Worm (Caenorhabditis elegans) whole organism, L1 larva: ENCODE results near the gene lgc-45.

Source experiments
- ama-1 ChIP-seq: fragments of 150-350 bp; optimal IDR thresholded peaks from 2 replicates; lab custom pipeline; 2014
- egl-27 ChIP-seq, 2 experiments: fragments of 150-350 bp in 1 of 2; sonication (generic microtip); optimal IDR thresholded peaks; 3 replicates each; lab custom pipeline; 2017 to 2018; ENCODE audit warnings: missing biosample characterization in 2 of 2, missing genetic modification characterization in 2 of 2, missing genetic modification reagents in 2 of 2
- hpl-2 ChIP-seq: fragments of 150-350 bp; optimal IDR thresholded peaks from 2 replicates; lab custom pipeline; 2014; ENCODE audit warnings: missing biosample characterization, missing genetic modification reagents, missing genetic modification characterization
- lin-15B ChIP-seq: fragments of 150-350 bp; sonication (generic microtip); optimal IDR thresholded peaks from 3 replicates; lab custom pipeline; 2014; ENCODE audit warnings: missing biosample characterization, missing genetic modification characterization
- lin-39 ChIP-seq: fragments of 150-350 bp; optimal IDR thresholded peaks from 2 replicates; lab custom pipeline; 2014; ENCODE audit warnings: missing biosample characterization, missing genetic modification reagents, missing genetic modification characterization
- lsy-2 ChIP-seq, 2 experiments: fragments of 150-350 bp; optimal IDR thresholded peaks; 2 replicates each; lab custom pipeline; 2014; ENCODE audit warnings: missing biosample characterization in 2 of 2, missing genetic modification characterization in 2 of 2
- mep-1 ChIP-seq: fragments of 150-350 bp; optimal IDR thresholded peaks from 2 replicates; lab custom pipeline; 2014; ENCODE audit warnings: missing biosample characterization, missing genetic modification characterization
- nhr-76 ChIP-seq: sonication (generic microtip); optimal IDR thresholded peaks from 2 replicates; lab custom pipeline; 2017; ENCODE audit warnings: missing biosample characterization, missing genetic modification characterization
- nhr-77 ChIP-seq: fragments of 150-350 bp; optimal IDR thresholded peaks from 2 replicates; lab custom pipeline; 2014; ENCODE audit warnings: missing biosample characterization, missing genetic modification characterization
- skn-1 ChIP-seq: fragments of 150-350 bp; optimal IDR thresholded peaks from 2 replicates; lab custom pipeline; 2014; ENCODE audit warnings: missing biosample characterization, missing genetic modification characterization
- swsn-7 ChIP-seq: sonication (generic microtip); optimal IDR thresholded peaks from 2 replicates; lab custom pipeline; 2016; ENCODE audit warnings: missing genetic modification characterization, missing compliant biosample characterization
- unc-30 ChIP-seq: sonication (generic microtip); optimal IDR thresholded peaks from 2 replicates; lab custom pipeline; 2017; ENCODE audit warnings: missing biosample characterization, missing genetic modification characterization

- TF ChIP-seq mep-1, result peak; percentile 53
- peak; percentile 43 for TF ChIP-seq lin-39 (tag; lab: Kevin White, UChicago)
- peak; percentile 75 to 77 for TF ChIP-seq lsy-2 (tag; optimal IDR thresholded peaks at IDR 0.05; lab: Kevin White, UChicago)
- no peak for TF ChIP-seq ama-1 (lab: Kevin White, UChicago)
- peak; percentile 81 for TF ChIP-seq swsn-7 (tag; lab: Kevin White, UChicago)
- no peak for TF ChIP-seq egl-27 (tag; optimal IDR thresholded peaks at IDR 0.05; lab: Kevin White, UChicago)
- peak; percentile 28 for TF ChIP-seq lin-15B (tag; lab: Kevin White, UChicago)
- TF ChIP-seq hpl-2 (GFP tag; lab: Kevin White, UChicago), result no peak
- no peak for TF ChIP-seq nhr-76 (tag; lab: Kevin White, UChicago)
- no peak for TF ChIP-seq skn-1 (tag; lab: Kevin White, UChicago)
- peak; percentile 24 for TF ChIP-seq nhr-77 (tag; lab: Kevin White, UChicago)
- no peak for TF ChIP-seq unc-30 (tag; lab: Kevin White, UChicago)
Observed at ce11 chrII:3553453-3553852, 3.8 kb upstream of the lgc-45 start, which contains the start of gene dnc-3.
